Worm (Caenorhabditis elegans): ENCODE results near the gene F59F4.3.

F59F4.3 gene

ce11 chrX:15796633-15797032 is 50.8 kb downstream of the F59F4.3 start:
- TF ChIP-seq elt-2 (tag; optimal IDR thresholded peaks at IDR 0.05) (no peak), hmg-11 (tag; optimal IDR thresholded peaks at IDR 0.05) (no peak), skn-1 (tag; optimal IDR thresholded peaks at IDR 0.05) (no peak), ceh-28 (tag; optimal IDR thresholded peaks at IDR 0.05) (no peak), lsy-12 (tag; optimal IDR thresholded peaks at IDR 0.05) (peak; percentile 6), lin-15B (tag; optimal IDR thresholded peaks at IDR 0.05) (no peak), nhr-67 (tag; optimal IDR thresholded peaks at IDR 0.05) (no peak), nhr-28 (tag; optimal IDR thresholded peaks at IDR 0.05) (no peak), lin-39 (tag; optimal IDR thresholded peaks at IDR 0.05) (no peak), egl-5 (tag; optimal IDR thresholded peaks at IDR 0.05) (no peak), nhr-43 (tag; optimal IDR thresholded peaks at IDR 0.05; ENCODE audit: poor library complexity, severe bottlenecking) (peak; percentile 68), snpc-4 (tag; optimal IDR thresholded peaks at IDR 0.05) (no peak), zag-1 (tag; optimal IDR thresholded peaks at IDR 0.05) (no peak), ZK546.5 (tag; optimal IDR thresholded peaks at IDR 0.05) (no peak), nhr-12 (tag; optimal IDR thresholded peaks at IDR 0.05) (no peak), elt-3 (tag; optimal IDR thresholded peaks at IDR 0.05) (no peak), mml-1 (tag; optimal IDR thresholded peaks at IDR 0.05) (no peak), nhr-23 (tag; optimal IDR thresholded peaks at IDR 0.05) (peak; percentile 50), daf-12 (tag; optimal IDR thresholded peaks at IDR 0.05) (no peak), pha-4 (tag; optimal IDR thresholded peaks at IDR 0.05) (no peak), unc-62 (GFP tag; optimal IDR thresholded peaks at IDR 0.05) (no peak), ceh-82 (tag; optimal IDR thresholded peaks at IDR 0.05) (no peak), nhr-25 (tag; optimal IDR thresholded peaks at IDR 0.05) (peak; percentile 29), nfya-1 (tag; optimal IDR thresholded peaks at IDR 0.05; ENCODE audit: insufficient read depth) (no peak), ztf-4 (tag; optimal IDR thresholded peaks at IDR 0.05) (no peak), ztf-11 (tag; optimal IDR thresholded peaks at IDR 0.05) (no peak), unc-39 (tag; optimal IDR thresholded peaks at IDR 0.05) (no peak)

ce11 chrX:15794977-15795376 is 52.4 kb downstream of the F59F4.3 start, which contains the start of gene Y7A5A.10:
Y7A5A.10 (minus strand) TSS chrX:15795077.
- TF ChIP-seq nhr-77 (tag; optimal IDR thresholded peaks at IDR 0.05): no peak
- TF ChIP-seq zag-1 (tag; optimal IDR thresholded peaks at IDR 0.05): no peak
- TF ChIP-seq eor-1 (tag; optimal IDR thresholded peaks at IDR 0.05): no peak
- no peak for TF ChIP-seq ceh-9 (tag; optimal IDR thresholded peaks at IDR 0.05)
- no peak for TF ChIP-seq jun-1 (tag; optimal IDR thresholded peaks at IDR 0.05)
- TF ChIP-seq elt-3 (tag; optimal IDR thresholded peaks at IDR 0.05): no peak
- no peak for TF ChIP-seq fkh-10 (GFP tag; optimal IDR thresholded peaks at IDR 0.05)
- no peak for TF ChIP-seq ceh-16 (tag; optimal IDR thresholded peaks at IDR 0.05)
- no peak for TF ChIP-seq fkh-2 (tag; optimal IDR thresholded peaks at IDR 0.05)
- TF ChIP-seq ZK546.5 (tag; optimal IDR thresholded peaks at IDR 0.05): no peak
- no peak for TF ChIP-seq snpc-4 (tag; optimal IDR thresholded peaks at IDR 0.05)
- TF ChIP-seq lin-39 (tag; optimal IDR thresholded peaks at IDR 0.05): no peak
- no peak for TF ChIP-seq hmg-11 (tag; optimal IDR thresholded peaks at IDR 0.05)
- TF ChIP-seq nhr-76 (tag; optimal IDR thresholded peaks at IDR 0.05): no peak
- TF ChIP-seq sea-2 (GFP tag; optimal IDR thresholded peaks at IDR 0.05): no peak
- TF ChIP-seq ceh-82 (tag; optimal IDR thresholded peaks at IDR 0.05): no peak
- no peak for TF ChIP-seq fos-1 (tag; optimal IDR thresholded peaks at IDR 0.05)
